Worm (Caenorhabditis elegans): Measurements from ENCODE around the gene pho-14.
"Not testable (repeated sequence)": the region's sequence is repeated elsewhere in the genome, so short reads cannot be mapped to it uniquely, and the experiment has no call there.

The pho-14 gene

ce11 chrII:1136485-1136884 is 35.9 kb upstream of the pho-14 start, which contains the start of gene pod-2:
pod-2 (plus strand) TSS chrII:1136785.
- TF ChIP-seq eyg-1 (tag; optimal IDR thresholded peaks at IDR 0.05): no peak
- no peak for TF ChIP-seq ceh-19 (GFP tag; optimal IDR thresholded peaks at IDR 0.05)
- no peak for TF ChIP-seq lim-6 (tag; optimal IDR thresholded peaks at IDR 0.05)
- no peak for TF ChIP-seq hlh-30 (tag; optimal IDR thresholded peaks at IDR 0.05; ENCODE audit: insufficient read depth)
- no peak for TF ChIP-seq dmd-4 (tag; optimal IDR thresholded peaks at IDR 0.05; ENCODE audit: borderline replicate concordance)
- no peak for TF ChIP-seq unc-3 (GFP tag; conservative IDR thresholded peaks at IDR 0.05)
- TF ChIP-seq unc-3 (tag; optimal IDR thresholded peaks at IDR 0.05): no peak
- no peak for TF ChIP-seq pag-3 (tag; optimal IDR thresholded peaks at IDR 0.05; ENCODE audit: borderline replicate concordance)
- no peak for TF ChIP-seq pha-2 (tag; optimal IDR thresholded peaks at IDR 0.05)
- TF ChIP-seq pax-1 (tag; optimal IDR thresholded peaks at IDR 0.05): no peak
- no peak for TF ChIP-seq nfya-1 (tag; optimal IDR thresholded peaks at IDR 0.05)
- no peak for TF ChIP-seq tbx-7 (tag; optimal IDR thresholded peaks at IDR 0.05)
- no peak for TF ChIP-seq mec-3 (tag; optimal IDR thresholded peaks at IDR 0.05; ENCODE audit: borderline replicate concordance)
- no peak for TF ChIP-seq hlh-13 (GFP tag; optimal IDR thresholded peaks at IDR 0.05)
- TF ChIP-seq ceh-34 (tag; optimal IDR thresholded peaks at IDR 0.05): no peak
- no peak for TF ChIP-seq ets-4 (tag; optimal IDR thresholded peaks at IDR 0.05)
- TF ChIP-seq elt-2 (tag; optimal IDR thresholded peaks at IDR 0.05): no peak

ce11 chrII:1134314-1135108 is 33.9 kb upstream of the pho-14 start:
- TF ChIP-seq C08G9.2 (tag; optimal IDR thresholded peaks at IDR 0.05) (peak; percentile 88), unc-3 (GFP tag; conservative IDR thresholded peaks at IDR 0.05) (0 out of 2 replicates have a peak, but pooled peaks have one; percentile 26), ceh-19 (GFP tag; optimal IDR thresholded peaks at IDR 0.05) (peak; percentile 58), F13H6.1 (tag; optimal IDR thresholded peaks at IDR 0.05) (peak; percentile 66), lim-6 (tag; optimal IDR thresholded peaks at IDR 0.05) (peak; percentile 87), tbx-2 (tag; optimal IDR thresholded peaks at IDR 0.05) (peak; percentile 90), ceh-2 (tag; optimal IDR thresholded peaks at IDR 0.05) (peak; percentile 80), hlh-8 (tag; optimal IDR thresholded peaks at IDR 0.05) (peak; percentile 78), rnt-1 (tag; optimal IDR thresholded peaks at IDR 0.05) (peak; percentile 80), tbx-7 (tag; optimal IDR thresholded peaks at IDR 0.05) (peak; percentile 75), ceh-34 (tag; optimal IDR thresholded peaks at IDR 0.05) (peak; percentile 84), ceh-14 (tag; optimal IDR thresholded peaks at IDR 0.05) (peak; percentile 84), ceh-18 (tag; optimal IDR thresholded peaks at IDR 0.05) (peak; percentile 33), mec-3 (tag; optimal IDR thresholded peaks at IDR 0.05; ENCODE audit: borderline replicate concordance) (peak; percentile 72), pqm-1 (tag; optimal IDR thresholded peaks at IDR 0.05) (peak; percentile 64), unc-42 (tag; optimal IDR thresholded peaks at IDR 0.05) (peak; percentile 23), elt-2 (tag; optimal IDR thresholded peaks at IDR 0.05) (peak; percentile 48), fax-1 (tag; optimal IDR thresholded peaks at IDR 0.05) (peak; percentile 83), ahr-1 (tag; optimal IDR thresholded peaks at IDR 0.05) (peak; percentile 44), ref-2 (tag; optimal IDR thresholded peaks at IDR 0.05) (peak; percentile 93), ets-4 (tag; optimal IDR thresholded peaks at IDR 0.05) (peak; percentile 80), dmd-4 (tag; optimal IDR thresholded peaks at IDR 0.05; ENCODE audit: borderline replicate concordance) (peak; percentile 68), ceh-31 (tag; optimal IDR thresholded peaks at IDR 0.05) (peak; percentile 97), hlh-6 (tag; optimal IDR thresholded peaks at IDR 0.05) (peak; percentile 14), zip-5 (tag; optimal IDR thresholded peaks at IDR 0.05) (peak; percentile 47)
- TF ChIP-seq unc-3 (tag; optimal IDR thresholded peaks at IDR 0.05): not testable (repeated sequence)

- TF ChIP-seq zip-5 (tag; optimal IDR thresholded peaks at IDR 0.05): no peak
These were observed 32.7 kb upstream of the pho-14 start for ce11 chrII:1133295-1133694.

- TF ChIP-seq ceh-48 (tag; optimal IDR thresholded peaks at IDR 0.05) (no peak), unc-3 (GFP tag; conservative IDR thresholded peaks at IDR 0.05) (no peak), unc-3 (tag; optimal IDR thresholded peaks at IDR 0.05) (no peak), elt-4 (tag; optimal IDR thresholded peaks at IDR 0.05) (no peak), odd-2 (tag; optimal IDR thresholded peaks at IDR 0.05) (no peak), pat-9 (tag; optimal IDR thresholded peaks at IDR 0.05) (no peak), unc-86 (tag; optimal IDR thresholded peaks at IDR 0.05) (no peak), hlh-13 (GFP tag; optimal IDR thresholded peaks at IDR 0.05) (no peak), ama-1 (optimal IDR thresholded peaks at IDR 0.05) (no peak), hlh-8 (tag; optimal IDR thresholded peaks at IDR 0.05) (no peak), unc-55 (GFP tag; optimal IDR thresholded peaks at IDR 0.05) (no peak), C08G9.2 (tag; optimal IDR thresholded peaks at IDR 0.05) (no peak), che-1 (tag; optimal IDR thresholded peaks at IDR 0.05) (no peak), lin-11 (tag; optimal IDR thresholded peaks at IDR 0.05) (no peak), ceh-14 (tag; optimal IDR thresholded peaks at IDR 0.05) (no peak), tbx-2 (tag; optimal IDR thresholded peaks at IDR 0.05) (no peak), nhr-232 (tag; optimal IDR thresholded peaks at IDR 0.05) (no peak)
These were observed 32.1 kb upstream of the pho-14 start for ce11 chrII:1132750-1133149.
